Fruit fly (Drosophila melanogaster): ENCODE data around the gene Ccdc85.

Gene Ccdc85

DNA sequence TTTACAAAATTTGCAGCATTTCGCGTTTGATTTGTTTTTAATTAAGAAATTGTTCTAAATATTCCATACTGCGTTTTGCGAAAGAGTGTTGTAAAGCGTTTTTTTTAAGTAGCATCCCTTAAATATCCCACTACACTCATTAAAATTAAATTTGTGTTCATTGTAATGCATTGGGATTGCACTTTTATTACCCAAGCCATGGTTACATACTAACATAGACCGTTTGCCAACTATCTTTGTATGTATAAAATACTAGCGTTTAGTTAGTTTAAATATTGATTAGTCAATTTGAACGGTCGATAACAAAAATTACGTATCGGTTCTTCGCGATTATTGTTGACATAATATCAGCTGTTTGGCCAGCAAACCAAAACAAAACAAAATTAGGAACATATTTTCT, 40.7 kb downstream of the Ccdc85 start, which contains the start of the genes cnir and CG17221 (continued):
- peak; percentile 92 for TF ChIP-seq CG2116 (GFP tag; optimal IDR thresholded peaks at IDR 0.05)
- 0 out of 2 replicates have a peak, but pooled peaks have one; percentile 33 for TF ChIP-seq Awh (GFP tag; IDR thresholded peaks at IDR 0.05)
- TF ChIP-seq Atf3 (GFP tag; optimal IDR thresholded peaks at IDR 0.05) = peak; percentile 26
- TF ChIP-seq CG15696 (tag; optimal IDR thresholded peaks at IDR 0.05) = peak; percentile 41
- TF ChIP-seq ato (GFP tag; IDR thresholded peaks at IDR 0.05; ENCODE audit: partially characterized antibody) = no peak
- no peak for TF ChIP-seq cg (GFP tag; optimal IDR thresholded peaks at IDR 0.05)
- TF ChIP-seq Sin3A (optimal IDR thresholded peaks at IDR 0.05) = no peak
- peak; percentile 16 for TF ChIP-seq cwo (GFP tag; optimal IDR thresholded peaks at IDR 0.05)
- TF ChIP-seq CG31388 (GFP tag; optimal IDR thresholded peaks at IDR 0.05) = peak; percentile 25
- peak; percentile 31 for TF ChIP-seq schlank (tag; optimal IDR thresholded peaks at IDR 0.05)
- TF ChIP-seq CG14710 (tag; optimal IDR thresholded peaks at IDR 0.05) = peak; percentile 78
- peak; percentile 58 for TF ChIP-seq chn (GFP tag; optimal IDR thresholded peaks at IDR 0.05)
- no peak for TF ChIP-seq D (optimal IDR thresholded peaks at IDR 0.05)
- TF ChIP-seq D (GFP tag; optimal IDR thresholded peaks at IDR 0.05) = peak; percentile 38
- TF ChIP-seq CG6254 (GFP tag; optimal IDR thresholded peaks at IDR 0.05) = no peak
- peak; percentile 72 for TF ChIP-seq CG2712 (tag; optimal IDR thresholded peaks at IDR 0.05)
- no peak for TF ChIP-seq fd64A (GFP tag; optimal IDR thresholded peaks at IDR 0.05)
- TF ChIP-seq Poxn (GFP tag; IDR thresholded peaks at IDR 0.05) = no peak
- no peak for TF ChIP-seq yki (optimal IDR thresholded peaks at IDR 0.05)
- peak; percentile 46 for TF ChIP-seq CG3995 (GFP tag; optimal IDR thresholded peaks at IDR 0.05)
- peak; percentile 53 for TF ChIP-seq CG31441 (GFP tag; IDR thresholded peaks at IDR 0.05)
- TF ChIP-seq CG8388 (GFP tag; optimal IDR thresholded peaks at IDR 0.05) = peak; percentile 23
- peak; percentile 72 for TF ChIP-seq Dll (GFP tag; IDR thresholded peaks at IDR 0.05; ENCODE audit: partially characterized antibody)
- peak; percentile 58 for TF ChIP-seq CG17359 (tag; optimal IDR thresholded peaks at IDR 0.05)
- peak; percentile 59 for TF ChIP-seq Dp (GFP tag; optimal IDR thresholded peaks at IDR 0.05)
- TF ChIP-seq slp2 (GFP tag; optimal IDR thresholded peaks at IDR 0.05) = peak; percentile 66
- no peak for TF ChIP-seq Taf1 (GFP tag; IDR thresholded peaks at IDR 0.05)
- TF ChIP-seq CG13287 (GFP tag; IDR thresholded peaks at IDR 0.05; ENCODE audit: partially characterized antibody) = peak; percentile 59
- TF ChIP-seq CG11398 (GFP tag; optimal IDR thresholded peaks at IDR 0.05) = peak; percentile 38
- TF ChIP-seq CG6765 (GFP tag; optimal IDR thresholded peaks at IDR 0.05) = no peak
- TF ChIP-seq H15 (GFP tag; IDR thresholded peaks at IDR 0.05) = no peak
- TF ChIP-seq CG13424 (tag; optimal IDR thresholded peaks at IDR 0.05) = peak; percentile 74
- TF ChIP-seq phol (tag; optimal IDR thresholded peaks at IDR 0.05) = peak; percentile 73
- TF ChIP-seq CG9215 (GFP tag; IDR thresholded peaks at IDR 0.05) = peak; percentile 36
- TF ChIP-seq Vsx1 (GFP tag; optimal IDR thresholded peaks at IDR 0.05) = no peak
- no peak for TF ChIP-seq Hr39 (optimal IDR thresholded peaks at IDR 0.05)
- peak; percentile 77 for TF ChIP-seq YL-1 (GFP tag; optimal IDR thresholded peaks at IDR 0.05)
- no peak for TF ChIP-seq CG8478 (optimal IDR thresholded peaks at IDR 0.05)
- TF ChIP-seq HHEX (GFP tag; optimal IDR thresholded peaks at IDR 0.05) = peak; percentile 74
- peak; percentile 15 for TF ChIP-seq CG3163 (GFP tag; optimal IDR thresholded peaks at IDR 0.05)
- no peak; the same call in 1 of the 2 replicates for TF ChIP-seq amos (GFP tag; IDR thresholded peaks at IDR 0.05; ENCODE audit: partially characterized antibody)
- TF ChIP-seq ap (GFP tag; IDR thresholded peaks at IDR 0.05) = no peak
- TF ChIP-seq lab (GFP tag; optimal IDR thresholded peaks at IDR 0.05) = peak; percentile 77
- no peak for TF ChIP-seq CG6175 (GFP tag; IDR thresholded peaks at IDR 0.05)
- peak; percentile 75 for TF ChIP-seq CG12659 (GFP tag; optimal IDR thresholded peaks at IDR 0.05)
- peak; percentile 74 for TF ChIP-seq exex (tag; optimal IDR thresholded peaks at IDR 0.05)
- peak; percentile 16 for TF ChIP-seq MESR4 (GFP tag; optimal IDR thresholded peaks at IDR 0.05)
- TF ChIP-seq dati (GFP tag; IDR thresholded peaks at IDR 0.05) = no peak
- peak; percentile 18 for TF ChIP-seq CG33557 (GFP tag; optimal IDR thresholded peaks at IDR 0.05)
- TF ChIP-seq CG11504 (tag; optimal IDR thresholded peaks at IDR 0.05) = peak; percentile 68
- TF ChIP-seq E2f1 (GFP tag; IDR thresholded peaks at IDR 0.05) = no peak
- TF ChIP-seq aop (GFP tag; IDR thresholded peaks at IDR 0.05) = no peak

Measured in whole organism, embryonic.